Worm (Caenorhabditis elegans) whole organism, midembryonic: ENCODE data around the gene sru-4.

Experiments
- T22C8.4 ChIP-seq: fragments of 200-800 bp; sonication (Bioruptor generic); IDR thresholded peaks from 2 replicates; pipeline ENCODE4 v1.3.6; 2022; ENCODE audit warnings: missing genetic modification characterization, missing compliant biosample characterization
- cog-1 ChIP-seq: sonication (generic microtip); optimal IDR thresholded peaks from 2 replicates; lab custom pipeline; 2016; ENCODE audit warnings: missing genetic modification characterization, missing compliant biosample characterization
- flt-1 ChIP-seq: fragments of 200-800 bp; sonication (Bioruptor generic); IDR thresholded peaks from 2 replicates; pipeline ENCODE4 v1.3.6; 2022; ENCODE audit warnings: missing genetic modification characterization, missing compliant biosample characterization
- klf-2 ChIP-seq: fragments of 200-800 bp; sonication (Bioruptor generic); conservative IDR thresholded peaks from 2 replicates; pipeline ENCODE4 v1.3.6; 2022; ENCODE audit warnings: missing genetic modification reagents, missing genetic modification characterization, missing compliant biosample characterization
- med-1 ChIP-seq: sonication (generic microtip); optimal IDR thresholded peaks from 2 replicates; lab custom pipeline; 2017; ENCODE audit warnings: missing genetic modification characterization, mild to moderate bottlenecking, missing compliant biosample characterization, antibody characterized with exemption, missing genetic modification reagents; ENCODE audit not compliant: insufficient read depth
- ref-1 ChIP-seq: fragments of 200-800 bp; sonication (Bioruptor generic); conservative IDR thresholded peaks from 2 replicates; pipeline ENCODE4 v1.3.6; 2022; ENCODE audit warnings: missing genetic modification reagents, missing genetic modification characterization, missing compliant biosample characterization
- tab-1 ChIP-seq: fragments of 200-800 bp; sonication (Bioruptor generic); IDR thresholded peaks from 2 replicates; pipeline ENCODE4 v1.3.6; 2022; ENCODE audit warnings: missing genetic modification characterization, missing compliant biosample characterization
- ztf-23 ChIP-seq: fragments of 200-800 bp; sonication (Bioruptor generic); IDR thresholded peaks from 2 replicates; pipeline ENCODE4 v1.3.6; 2022; ENCODE audit warnings: missing genetic modification reagents, missing genetic modification characterization, missing compliant biosample characterization
- ztf-29 ChIP-seq: fragments of 200-800 bp; sonication (Bioruptor generic); IDR thresholded peaks from 2 replicates; pipeline ENCODE4 v1.3.6; 2022; ENCODE audit warnings: missing genetic modification reagents, missing genetic modification characterization, missing compliant biosample characterization

DNA sequence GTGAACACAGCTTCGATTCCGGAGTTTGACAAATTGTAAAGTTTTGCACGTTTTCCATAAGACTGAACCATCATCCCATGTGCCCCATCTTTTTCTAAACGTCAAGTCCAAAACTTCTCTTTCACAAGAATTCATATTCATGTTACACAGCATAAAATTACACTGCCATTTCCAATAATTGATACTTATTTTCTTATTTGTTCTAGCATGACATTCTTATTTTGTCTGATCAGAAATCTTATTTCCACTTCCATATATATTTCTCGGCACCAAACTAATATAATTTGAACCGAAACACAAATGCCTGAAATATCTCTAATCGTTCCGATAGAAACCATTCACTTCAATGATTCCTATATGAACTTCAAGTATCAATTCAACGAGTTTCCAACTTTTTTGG lies 12.2 kb upstream of the sru-4 start, which contains the start of gene sru-2:
- no peak for TF ChIP-seq flt-1
- TF ChIP-seq med-1 (GFP tag; lab: Kevin White, UChicago) = no peak
- no peak for TF ChIP-seq T22C8.4 (GFP tag; lab: Robert Waterston, UW)
- TF ChIP-seq klf-2 (GFP tag; lab: Robert Waterston, UW) = no peak
- TF ChIP-seq ztf-23 (GFP tag; lab: Robert Waterston, UW) = no peak
- no peak for TF ChIP-seq ztf-29 (GFP tag; lab: Robert Waterston, UW)
- TF ChIP-seq ref-1 (GFP tag; lab: Robert Waterston, UW) = no peak
- TF ChIP-seq tab-1 = no peak
- no peak for TF ChIP-seq cog-1
